Fruit fly (Drosophila melanogaster): Measurements from ENCODE around the gene Mcm6.

Mcm6 gene

DNA sequence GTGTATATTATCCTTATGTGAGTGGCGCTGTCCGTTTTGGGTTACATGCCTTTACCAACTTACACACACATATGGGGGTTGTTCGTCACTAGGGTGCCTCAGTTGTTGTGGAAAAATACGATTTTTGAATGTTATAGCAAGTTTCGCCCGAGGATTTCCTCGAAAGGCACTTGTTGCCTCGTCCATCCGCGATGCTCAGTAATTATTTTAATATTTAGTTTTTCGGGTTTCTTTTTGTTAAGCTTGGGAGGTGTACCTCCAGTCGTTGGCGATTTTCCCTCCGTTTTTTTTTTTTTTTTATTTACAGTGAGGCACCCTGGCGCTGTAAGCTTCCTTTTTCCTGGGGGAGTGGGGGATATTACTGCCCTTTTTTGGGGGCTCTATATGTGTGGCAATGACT lies 22.3 kb downstream of the Mcm6 start (continued):
- no peak for TF ChIP-seq vnd (GFP tag; IDR thresholded peaks at IDR 0.05; ENCODE audit: partially characterized antibody)
- TF ChIP-seq ash1 (GFP tag; optimal IDR thresholded peaks at IDR 0.05): no peak
- peak; percentile 38 for TF ChIP-seq CG13624 (GFP tag; optimal IDR thresholded peaks at IDR 0.05)
- TF ChIP-seq prd (optimal IDR thresholded peaks at IDR 0.05): no peak
- peak; percentile 63 for TF ChIP-seq prd (GFP tag; IDR thresholded peaks at IDR 0.05)
- no peak for TF ChIP-seq CG16813 (GFP tag; IDR thresholded peaks at IDR 0.05; ENCODE audit: partially characterized antibody)
- TF ChIP-seq lov (optimal IDR thresholded peaks at IDR 0.05): no peak
- 0 out of 3 replicates have a peak, but pooled peaks have one; percentile 41 for TF ChIP-seq lov (GFP tag; IDR thresholded peaks at IDR 0.05)
- TF ChIP-seq abd-A (tag; optimal IDR thresholded peaks at IDR 0.05): peak; percentile 61
- TF ChIP-seq dan (GFP tag; IDR thresholded peaks at IDR 0.05): no peak
- peak; percentile 34 for TF ChIP-seq dmrt11E (tag; optimal IDR thresholded peaks at IDR 0.05)
- peak; percentile 43; the same call in 1 of the 2 replicates for TF ChIP-seq Taf1 (GFP tag; IDR thresholded peaks at IDR 0.05)
- 0 out of 2 replicates have a peak, but pooled peaks have one; percentile 17 for TF ChIP-seq CG16779 (GFP tag; IDR thresholded peaks at IDR 0.05)
- TF ChIP-seq kay (GFP tag; optimal IDR thresholded peaks at IDR 0.05): peak; percentile 29
- TF ChIP-seq fd102C (GFP tag; optimal IDR thresholded peaks at IDR 0.05): no peak
- peak; percentile 62 for TF ChIP-seq CG17328 (GFP tag; IDR thresholded peaks at IDR 0.05)
- peak; percentile 72 for TF ChIP-seq CG4328 (GFP tag; optimal IDR thresholded peaks at IDR 0.05)
- TF ChIP-seq vfl (GFP tag; optimal IDR thresholded peaks at IDR 0.05): peak; percentile 38
- peak; percentile 40 for TF ChIP-seq Camta (GFP tag; optimal IDR thresholded peaks at IDR 0.05)
- peak; percentile 71 for TF ChIP-seq ranshi (GFP tag; IDR thresholded peaks at IDR 0.05)
- no peak for TF ChIP-seq peb (GFP tag; IDR thresholded peaks at IDR 0.05)
- peak; percentile 52; the same call in 1 of the 3 replicates for TF ChIP-seq zfh1 (GFP tag; IDR thresholded peaks at IDR 0.05)
- peak; percentile 67 for TF ChIP-seq CG30403 (GFP tag; optimal IDR thresholded peaks at IDR 0.05)
- TF ChIP-seq CG7928 (GFP tag; optimal IDR thresholded peaks at IDR 0.05): no peak
- TF ChIP-seq disco-r (GFP tag; optimal IDR thresholded peaks at IDR 0.05): peak; percentile 29
- peak; percentile 22 for TF ChIP-seq CG9609 (GFP tag; optimal IDR thresholded peaks at IDR 0.05)
- peak; percentile 63 for TF ChIP-seq nerfin-1 (tag; optimal IDR thresholded peaks at IDR 0.05)
- TF ChIP-seq Kr (GFP tag; optimal IDR thresholded peaks at IDR 0.05): no peak
- no peak for TF ChIP-seq HLHmδ (GFP tag; optimal IDR thresholded peaks at IDR 0.05)
- peak; percentile 37 for TF ChIP-seq chn (GFP tag; optimal IDR thresholded peaks at IDR 0.05)
- peak; percentile 50 for TF ChIP-seq ewg (GFP tag; optimal IDR thresholded peaks at IDR 0.05)
- TF ChIP-seq run (tag; optimal IDR thresholded peaks at IDR 0.05): peak; percentile 45
- TF ChIP-seq CG4282 (GFP tag; optimal IDR thresholded peaks at IDR 0.05): peak; percentile 10
- no peak for TF ChIP-seq tna (GFP tag; IDR thresholded peaks at IDR 0.05; ENCODE audit: partially characterized antibody)
- peak; percentile 68 for TF ChIP-seq org-1 (GFP tag; optimal IDR thresholded peaks at IDR 0.05)
- peak; percentile 4 for TF ChIP-seq YL-1 (GFP tag; optimal IDR thresholded peaks at IDR 0.05)
- TF ChIP-seq Ets97D (GFP tag; optimal IDR thresholded peaks at IDR 0.05): peak; percentile 10
- TF ChIP-seq CG13123 (GFP tag; optimal IDR thresholded peaks at IDR 0.05): no peak
- peak; percentile 84 for TF ChIP-seq CG7556 (GFP tag; optimal IDR thresholded peaks at IDR 0.05)
- peak; percentile 74 for TF ChIP-seq CG11504 (tag; optimal IDR thresholded peaks at IDR 0.05)
- no peak for TF ChIP-seq CG31388 (GFP tag; optimal IDR thresholded peaks at IDR 0.05)
- peak; percentile 52 for TF ChIP-seq D19A (tag; optimal IDR thresholded peaks at IDR 0.05)
- TF ChIP-seq Nf-YA (GFP tag; IDR thresholded peaks at IDR 0.05): no peak
- peak; percentile 75 for TF ChIP-seq sens-2 (GFP tag; IDR thresholded peaks at IDR 0.05)
- peak; percentile 53 for TF ChIP-seq CG10209 (GFP tag; optimal IDR thresholded peaks at IDR 0.05)
- 0 out of 3 replicates have a peak, but pooled peaks have one; percentile 24 for TF ChIP-seq jigr1 (GFP tag; IDR thresholded peaks at IDR 0.05)
- TF ChIP-seq Usf (GFP tag; optimal IDR thresholded peaks at IDR 0.05): no peak
- TF ChIP-seq corto (GFP tag; optimal IDR thresholded peaks at IDR 0.05): no peak
- TF ChIP-seq tio (GFP tag; optimal IDR thresholded peaks at IDR 0.05): no peak
- peak; percentile 67 for TF ChIP-seq Nf-YC (tag; optimal IDR thresholded peaks at IDR 0.05)
- peak; percentile 24; the same call in 1 of the 3 replicates for TF ChIP-seq gce (GFP tag; IDR thresholded peaks at IDR 0.05)
